Fruit fly (Drosophila melanogaster) S2 (cell line): ENCODE measurements around the gene chas.

Experiments used
- CG8478 ChIP-seq: fragments of >200 bp; optimal IDR thresholded peaks from 2 replicates; lab custom pipeline; 2018
- CTCF ChIP-seq, 2 experiments: fragments of >200 bp; optimal IDR thresholded peaks; 2 replicates each; lab custom pipeline; 2018

chas gene

dm6 chrX:17732684-17733083 lies 34.2 kb upstream of the chas start:
- TF ChIP-seq CG8478 (lab: Kevin White, UChicago): no peak
- no peak for TF ChIP-seq CTCF (optimal IDR thresholded peaks at IDR 0.05; lab: Kevin White, UChicago)

- no peak for TF ChIP-seq CTCF (optimal IDR thresholded peaks at IDR 0.05; lab: Kevin White, UChicago)
- TF ChIP-seq CG8478 (lab: Kevin White, UChicago): no peak
Measured at dm6 chrX:17732076-17732475, 33.5 kb upstream of the chas start.

- no peak for TF ChIP-seq CTCF (optimal IDR thresholded peaks at IDR 0.05; lab: Kevin White, UChicago)
- no peak for TF ChIP-seq CG8478 (lab: Kevin White, UChicago)
Measured at dm6 chrX:17728338-17728737, 29.8 kb upstream of the chas start.

DNA sequence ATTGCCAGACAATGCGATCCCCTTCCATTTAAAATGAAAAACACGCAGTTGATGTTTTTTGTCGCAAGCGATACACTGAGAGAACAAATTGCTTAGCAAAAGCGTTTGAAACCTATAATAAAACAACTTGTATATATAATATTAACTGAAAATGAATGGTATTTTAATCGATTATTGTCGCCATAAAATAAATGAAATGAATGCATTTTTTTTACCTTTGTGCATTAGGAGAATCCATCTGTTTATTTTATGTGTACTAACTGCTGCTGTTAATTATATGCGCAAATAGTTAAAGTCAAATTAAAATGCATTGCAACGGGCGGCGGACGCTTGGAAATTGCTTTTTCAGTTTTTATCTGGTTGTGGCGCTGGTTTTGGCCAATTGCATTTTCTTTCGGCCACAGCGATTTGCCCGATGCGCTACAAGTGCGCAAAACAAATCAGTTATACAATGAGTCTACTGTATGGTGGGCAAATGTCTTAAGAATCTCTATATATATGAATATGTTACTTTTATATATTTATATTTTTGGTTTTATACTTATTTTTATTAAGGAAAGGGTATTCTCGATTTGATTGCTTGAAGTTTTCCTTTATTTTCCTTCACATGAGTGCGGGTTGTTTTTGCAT lies 28.1 kb upstream of the chas start:
- no peak for TF ChIP-seq CTCF (optimal IDR thresholded peaks at IDR 0.05; lab: Kevin White, UChicago)
- TF ChIP-seq CG8478 (lab: Kevin White, UChicago): no peak

DNA sequence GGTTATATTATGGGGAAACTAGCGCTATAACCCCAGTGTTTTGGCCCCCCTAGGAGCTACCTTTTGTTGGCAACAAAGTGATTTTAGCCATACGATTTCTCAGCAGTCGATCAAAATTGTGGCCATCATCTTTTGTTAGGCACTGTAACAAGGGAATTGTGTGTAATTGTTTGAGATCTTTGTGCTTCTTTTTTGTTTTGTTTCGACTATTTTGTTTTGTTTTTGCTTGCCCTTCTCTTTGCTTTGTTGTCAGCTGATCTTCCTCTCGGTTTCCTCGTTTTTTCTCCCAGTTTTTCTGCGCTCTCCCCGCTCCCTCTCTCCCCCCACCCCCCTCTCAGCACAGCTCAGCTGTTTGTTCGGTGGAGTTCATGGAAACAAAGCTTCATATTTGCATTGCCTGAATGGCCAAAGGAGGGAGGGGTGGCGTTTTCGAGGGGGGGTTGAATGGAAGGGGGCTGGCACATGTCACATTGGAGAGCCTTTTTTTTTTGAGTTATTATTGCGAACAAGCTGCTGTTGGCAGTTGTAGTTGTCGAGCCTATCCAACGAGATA lies 27.5 kb upstream of the chas start:
- no peak for TF ChIP-seq CTCF (optimal IDR thresholded peaks at IDR 0.05; lab: Kevin White, UChicago)
- no peak for TF ChIP-seq CG8478 (lab: Kevin White, UChicago)

DNA sequence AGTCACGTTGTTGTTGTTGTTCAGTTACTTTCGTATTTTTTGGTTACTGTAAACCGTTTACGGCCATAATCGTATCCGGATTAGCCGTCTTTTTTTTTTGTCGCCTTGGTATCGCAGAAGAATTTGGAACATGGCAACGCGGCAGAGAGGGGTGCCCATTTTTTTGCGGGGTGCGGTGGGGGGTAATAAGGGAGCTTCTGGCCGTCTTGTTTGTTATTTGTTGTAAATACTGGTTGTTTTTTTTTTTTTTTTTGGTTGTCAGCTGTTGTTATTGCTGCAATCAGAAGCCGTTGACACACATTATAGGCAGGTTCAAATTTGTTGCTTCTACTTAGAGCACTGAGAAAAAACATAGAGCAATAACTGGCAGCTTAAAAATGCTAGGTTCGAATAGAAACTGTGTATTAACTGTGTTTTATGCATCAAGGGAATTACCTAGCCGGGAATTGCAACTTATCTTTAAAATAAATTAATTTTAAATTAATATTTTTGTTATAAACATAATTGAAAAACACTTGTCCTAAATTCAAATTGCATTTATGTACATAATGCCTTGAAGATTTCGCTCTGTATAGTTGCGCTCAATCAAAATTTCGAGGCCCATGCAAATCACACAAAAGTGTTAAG lies 25.9 kb upstream of the chas start:
- no peak for TF ChIP-seq CG8478 (lab: Kevin White, UChicago)
- no peak for TF ChIP-seq CTCF (optimal IDR thresholded peaks at IDR 0.05; lab: Kevin White, UChicago)

DNA sequence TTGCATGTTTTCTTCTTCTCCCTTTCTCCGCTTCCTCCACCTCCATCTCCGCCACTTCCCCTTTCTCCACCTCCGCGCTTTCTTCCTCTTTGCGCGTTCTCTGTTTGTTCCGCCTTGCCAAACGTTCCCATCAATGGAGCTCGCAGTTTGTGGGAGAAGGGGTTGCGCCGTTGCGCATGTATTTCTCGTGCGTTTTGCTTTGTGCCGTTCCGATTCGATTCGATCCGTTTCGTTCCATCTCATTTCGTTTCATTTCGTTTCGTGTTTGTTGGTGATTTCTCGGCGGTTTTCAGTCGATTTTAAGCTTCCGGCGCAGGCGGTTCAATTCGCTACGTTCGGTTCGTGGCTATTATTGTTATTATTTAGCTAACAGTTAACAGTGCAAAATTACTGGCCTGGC lies 24.4 kb upstream of the chas start:
- TF ChIP-seq CTCF (optimal IDR thresholded peaks at IDR 0.05; lab: Kevin White, UChicago) (no peak), CG8478 (lab: Kevin White, UChicago) (no peak)

DNA sequence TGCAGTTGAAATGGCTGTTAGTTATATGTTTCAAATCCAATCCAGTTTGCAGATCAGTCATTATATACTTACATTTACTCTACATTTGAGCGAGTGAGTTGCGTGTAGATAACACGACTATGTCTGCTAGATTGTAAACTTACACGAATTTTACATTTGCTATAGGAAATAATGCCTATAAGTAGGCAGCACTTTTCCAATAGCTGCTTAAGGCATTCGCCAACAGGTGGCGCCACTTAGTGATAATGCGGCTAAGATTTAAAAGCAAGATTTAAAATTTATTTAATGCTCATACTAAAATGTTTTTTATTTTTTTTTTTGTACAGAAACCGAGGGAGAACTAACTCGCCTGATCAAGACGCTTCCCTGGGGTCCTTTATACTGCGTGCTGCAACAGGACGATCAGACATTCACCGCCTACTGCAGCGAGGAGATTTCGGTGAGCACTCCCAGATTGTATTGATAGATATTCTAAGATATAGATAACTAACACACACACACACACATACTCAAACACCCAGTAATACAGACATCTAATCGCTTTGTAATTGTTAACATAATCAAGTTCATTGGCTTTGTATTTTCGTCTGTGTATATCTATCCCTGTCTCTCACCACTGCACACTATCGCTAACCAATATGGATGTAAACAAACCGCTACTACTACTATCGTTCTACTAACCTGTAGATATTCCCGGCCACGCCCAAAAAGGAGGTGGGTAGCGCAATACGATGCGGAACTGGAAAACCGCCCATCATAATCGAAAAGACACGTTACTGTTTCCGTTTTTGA lies 21.9 kb upstream of the chas start:
- peak; percentile 92 for TF ChIP-seq CTCF (optimal IDR thresholded peaks at IDR 0.05; lab: Kevin White, UChicago)
- no peak for TF ChIP-seq CG8478 (lab: Kevin White, UChicago)

- TF ChIP-seq CG8478 (lab: Kevin White, UChicago) (no peak), CTCF (optimal IDR thresholded peaks at IDR 0.05; lab: Kevin White, UChicago) (no peak)
Measured at dm6 chrX:17718927-17719691, 20.6 kb upstream of the chas start.

DNA sequence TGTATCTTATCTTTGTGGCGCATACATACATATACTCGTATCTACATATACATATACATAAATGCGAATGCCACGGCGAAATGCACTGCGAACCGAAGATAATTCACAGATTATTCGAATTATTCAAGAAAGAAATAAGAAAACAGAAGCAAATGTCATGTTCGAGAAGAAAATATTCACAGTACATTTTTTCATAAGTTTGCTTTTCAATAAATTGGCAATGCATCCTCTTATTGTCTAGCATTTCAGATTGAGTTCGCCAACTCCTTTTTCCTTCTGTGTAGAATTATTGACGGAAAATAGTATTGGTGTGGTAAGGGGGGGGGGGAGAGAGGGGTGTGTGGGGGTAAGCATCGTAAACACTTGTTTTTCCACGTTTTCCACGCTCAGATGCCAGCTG lies 19.9 kb upstream of the chas start:
- TF ChIP-seq CTCF (optimal IDR thresholded peaks at IDR 0.05; lab: Kevin White, UChicago): no peak
- no peak for TF ChIP-seq CG8478 (lab: Kevin White, UChicago)

- TF ChIP-seq CTCF (optimal IDR thresholded peaks at IDR 0.05; lab: Kevin White, UChicago) (no peak), CG8478 (lab: Kevin White, UChicago) (no peak)
Measured at dm6 chrX:17716814-17717565, 18.5 kb upstream of the chas start.

dm6 chrX:17714976-17715375 lies 16.4 kb upstream of the chas start:
- no peak for TF ChIP-seq CG8478 (lab: Kevin White, UChicago)
- no peak for TF ChIP-seq CTCF (optimal IDR thresholded peaks at IDR 0.05; lab: Kevin White, UChicago)

- TF ChIP-seq CTCF (optimal IDR thresholded peaks at IDR 0.05; lab: Kevin White, UChicago): no peak
Measured at dm6 chrX:17713740-17714135, 15.2 kb upstream of the chas start.
